Worm (Caenorhabditis elegans) whole organism, dauer: Measurements from ENCODE around the gene spe-44.

ENCODE experiments used
- unc-62 ChIP-seq: sonication (generic microtip); optimal IDR thresholded peaks from 2 replicates; lab custom pipeline; 2017; ENCODE audit warnings: missing biosample characterization, missing genetic modification reagents, missing genetic modification characterization

spe-44 gene

DNA sequence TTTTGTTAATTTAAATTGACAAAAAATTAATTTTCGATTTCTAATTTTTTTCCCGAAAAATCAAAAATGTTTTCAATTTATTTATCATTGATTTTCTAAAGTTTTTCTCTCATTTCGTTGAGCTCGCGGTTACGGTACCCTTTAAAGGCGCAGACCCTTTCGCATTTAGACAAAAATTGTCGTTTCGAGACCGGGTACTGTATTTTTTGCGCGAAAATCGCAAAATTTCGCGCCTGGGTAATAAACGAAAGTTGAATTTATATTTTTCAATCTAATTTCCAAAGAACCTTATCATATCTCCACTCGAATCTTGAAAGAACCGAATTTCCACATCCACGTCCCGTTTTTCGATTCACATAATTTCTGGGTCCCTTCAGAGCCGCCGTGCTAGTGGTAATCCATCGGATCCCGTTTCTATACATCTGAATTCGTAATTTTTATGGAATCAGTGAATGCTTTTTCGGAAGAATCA lies 8.5 kb downstream of the spe-44 start, which contains the start of gene C25G4.3:
Gene C25G4.3 (minus strand): TSS at position 422 of the 472 bp plus-strand sequence.
- no peak for TF ChIP-seq unc-62 (GFP tag; lab: Kevin White, UChicago)

DNA sequence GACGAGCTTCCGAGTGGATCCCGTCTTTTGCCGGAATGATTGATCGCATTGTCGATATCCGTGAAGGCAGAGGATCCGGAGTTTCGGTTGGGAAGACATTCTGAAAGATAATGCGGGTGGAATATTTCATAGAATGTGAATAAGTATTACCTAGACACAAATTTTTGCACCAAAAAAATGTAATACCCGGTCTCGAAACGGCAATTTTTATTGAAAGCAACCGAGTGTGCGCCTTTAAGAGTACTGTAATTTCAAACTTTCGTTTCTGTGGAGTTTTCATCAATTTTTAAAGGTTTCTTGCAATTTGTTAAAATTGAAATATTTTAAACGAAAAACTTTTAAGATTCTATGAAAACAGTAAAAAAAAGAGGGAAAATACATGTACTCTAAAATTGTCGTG lies 10.1 kb downstream of the spe-44 start, which contains the start of gene C25G4.2:
Gene C25G4.2 (minus strand): TSS at position 100 of the 400 bp plus-strand sequence.
- TF ChIP-seq unc-62 (GFP tag; lab: Kevin White, UChicago), result no peak

DNA sequence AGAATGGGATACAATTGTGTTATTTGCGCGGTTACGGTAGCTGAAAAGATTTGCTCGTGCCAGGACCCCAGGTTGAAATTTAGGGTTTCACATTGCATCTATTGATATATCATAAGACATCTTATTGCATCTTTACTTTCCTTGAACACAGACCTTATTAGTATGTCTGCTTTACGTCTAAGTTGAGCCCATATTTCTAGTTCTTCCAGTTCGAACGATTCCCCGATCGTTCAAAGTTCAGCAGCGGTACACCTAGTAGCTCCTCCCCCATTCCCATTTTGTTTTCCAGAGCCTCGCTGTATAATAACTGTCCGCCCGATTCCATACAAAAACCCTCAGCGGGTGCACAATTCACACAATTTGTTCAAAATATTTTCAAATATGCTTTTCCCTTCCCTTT lies 12.3 kb downstream of the spe-44 start, which contains the start of gene C25G4.17:
Gene C25G4.17 (plus strand): TSS at position 301 of the 400 bp plus-strand sequence.
- no peak for TF ChIP-seq unc-62 (GFP tag; lab: Kevin White, UChicago)

DNA sequence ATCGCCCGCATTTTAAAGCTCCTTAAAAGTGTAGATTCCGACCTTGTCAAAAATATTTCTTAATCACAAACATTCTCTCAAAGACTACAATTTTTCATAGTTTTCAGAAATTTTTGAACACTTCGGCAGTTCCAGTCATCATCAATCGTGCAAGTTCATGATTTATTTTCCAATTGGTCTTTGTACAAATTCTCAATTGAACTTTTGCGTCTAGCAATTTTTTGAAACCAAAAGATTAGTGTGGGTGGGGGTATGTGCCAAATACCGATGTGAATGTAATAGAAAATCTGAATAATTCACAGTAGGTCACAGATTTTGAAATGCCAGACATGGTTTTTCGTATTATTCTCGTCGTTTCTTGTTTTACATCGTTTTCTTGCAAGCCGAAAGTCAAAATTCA lies 15.7 kb downstream of the spe-44 start, which contains the start of gene clec-185:
Gene clec-185 (plus strand): TSS at position 301 of the 400 bp plus-strand sequence.
- TF ChIP-seq unc-62 (GFP tag; lab: Kevin White, UChicago), result no peak

DNA sequence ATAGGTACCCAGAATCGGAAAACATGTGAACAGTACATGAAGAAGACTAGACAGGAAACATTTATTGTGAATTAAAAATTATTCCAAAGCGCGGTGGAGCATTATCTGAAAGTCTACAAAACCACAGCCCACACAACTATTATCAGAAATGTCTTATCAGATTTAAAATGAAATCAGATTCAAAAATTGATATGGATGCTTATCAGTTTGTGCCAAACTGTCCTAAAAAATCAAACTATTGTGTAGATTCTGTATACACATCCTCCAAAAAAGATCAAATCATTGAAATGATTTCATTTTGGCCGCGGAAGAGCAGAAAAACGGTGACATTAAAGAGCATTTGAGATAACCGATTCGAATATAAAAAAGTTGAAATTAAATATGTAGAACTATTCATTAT lies 18.6 kb downstream of the spe-44 start, which contains the start of gene irg-4:
Gene irg-4 (plus strand): TSS at position 392 of the 400 bp plus-strand sequence.
- no peak for TF ChIP-seq unc-62 (GFP tag; lab: Kevin White, UChicago)

DNA sequence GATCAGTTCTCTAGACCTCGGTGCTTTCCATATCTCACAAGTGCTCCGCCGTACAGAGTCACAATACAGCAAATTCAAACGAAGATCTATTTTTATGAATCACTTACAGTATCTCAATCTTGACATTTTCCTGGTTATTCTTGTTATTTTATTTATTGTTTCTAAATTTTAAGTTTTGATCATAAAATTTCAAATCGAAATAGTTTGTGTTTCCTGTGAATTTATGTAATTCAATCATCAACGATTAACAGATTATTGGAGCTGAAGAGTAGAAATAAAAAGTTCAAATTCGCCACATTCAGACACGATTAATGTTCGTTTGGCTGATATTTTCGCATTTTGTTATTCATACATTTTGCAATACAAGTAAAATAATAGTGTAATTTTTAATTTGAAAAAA lies 21.7 kb downstream of the spe-44 start, which contains the start of gene clec-184:
Gene clec-184 (plus strand): TSS at position 301 of the 400 bp plus-strand sequence.
- no peak for TF ChIP-seq unc-62 (GFP tag; lab: Kevin White, UChicago)

DNA sequence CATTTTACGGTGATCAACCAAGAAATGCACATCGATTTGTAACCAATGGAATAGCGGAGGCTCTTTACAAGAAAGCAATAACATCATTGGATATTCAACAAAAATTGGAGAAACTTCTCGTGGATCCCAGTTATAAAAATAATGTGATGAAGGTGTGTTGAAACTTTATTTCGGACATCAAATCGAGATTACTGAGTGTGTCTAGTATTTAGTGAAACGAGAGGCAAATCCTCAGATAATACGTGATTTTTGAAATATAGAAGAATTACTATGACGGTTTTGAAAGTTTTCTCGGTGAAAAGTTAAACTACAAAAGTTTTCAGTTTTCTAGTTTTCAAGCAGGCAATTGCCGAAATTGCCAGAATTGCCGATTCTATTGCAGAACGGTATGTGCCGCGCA lies 22.3 kb downstream of the spe-44 start:
- TF ChIP-seq unc-62 (GFP tag; lab: Kevin White, UChicago), result no peak

DNA sequence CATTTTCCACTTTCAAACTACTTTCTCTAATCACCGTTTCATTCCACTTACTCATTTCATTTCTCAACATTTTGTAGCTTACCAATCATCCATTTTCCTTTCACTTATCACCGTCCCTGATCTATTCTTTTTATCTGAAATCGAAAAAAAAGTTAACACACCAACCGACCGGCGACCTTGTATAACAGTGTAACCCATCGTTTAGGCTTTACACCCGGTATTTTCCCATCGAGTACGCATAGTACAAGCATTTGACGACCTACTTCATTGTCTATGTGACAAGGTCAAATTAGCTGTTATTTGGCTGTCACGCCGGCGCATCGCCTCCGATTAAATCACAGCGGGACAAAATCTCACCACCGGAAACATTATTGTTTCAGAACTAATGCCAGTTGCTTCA lies 24.5 kb downstream of the spe-44 start:
- no peak for TF ChIP-seq unc-62 (GFP tag; lab: Kevin White, UChicago)

DNA sequence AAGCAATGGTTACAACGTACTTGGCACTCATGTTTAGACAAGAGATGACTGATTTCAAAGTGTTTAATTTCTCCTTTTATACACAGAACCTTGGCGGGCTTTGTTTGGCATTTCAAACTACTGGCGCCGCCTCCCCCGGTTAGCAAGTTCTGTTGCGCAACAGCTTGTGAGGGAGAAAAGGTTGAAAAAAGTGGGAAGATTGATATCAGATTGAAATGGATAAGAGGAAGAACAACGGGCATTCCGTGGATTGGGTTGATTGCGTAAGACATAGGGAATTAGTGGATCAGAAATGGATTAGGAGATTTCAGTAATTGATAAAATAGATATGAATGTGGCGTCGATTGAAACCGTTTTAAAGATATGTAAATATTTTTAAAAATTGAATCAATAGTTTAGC lies 25.5 kb downstream of the spe-44 start, which contains the start of gene col-130:
Gene col-130 (minus strand): TSS at position 50 of the 400 bp plus-strand sequence.
- no peak for TF ChIP-seq unc-62 (GFP tag; lab: Kevin White, UChicago)

DNA sequence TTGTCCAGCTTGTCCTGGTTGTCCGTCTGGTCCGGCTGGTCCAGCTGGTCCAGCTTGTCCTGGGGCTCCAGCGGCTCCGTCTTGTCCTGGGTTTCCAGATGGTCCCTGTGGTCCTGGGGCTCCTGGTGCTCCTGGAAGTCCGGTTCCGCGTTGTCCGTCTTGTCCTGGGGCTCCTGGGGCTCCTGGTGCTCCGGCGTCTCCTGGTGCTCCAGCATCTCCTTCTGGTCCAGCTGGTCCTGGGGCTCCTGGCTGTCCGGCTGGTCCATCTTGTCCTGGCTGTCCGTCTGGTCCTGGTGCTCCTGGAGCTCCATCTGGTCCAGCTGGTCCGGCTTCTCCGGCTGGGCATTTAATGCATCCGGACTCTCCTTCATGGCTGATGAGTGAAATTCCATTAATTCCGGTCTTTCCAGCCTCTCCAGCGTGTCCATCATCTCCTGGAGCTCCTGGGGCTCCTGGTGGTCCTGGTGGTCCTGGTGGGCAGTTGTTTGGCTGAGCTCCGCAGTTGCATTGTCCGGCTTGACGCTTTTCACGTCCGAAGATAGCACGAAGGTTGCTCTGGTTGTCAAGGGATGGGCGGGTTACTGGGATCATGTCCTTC lies 26.2 kb downstream of the spe-44 start:
- TF ChIP-seq unc-62 (GFP tag; lab: Kevin White, UChicago), result no peak

DNA sequence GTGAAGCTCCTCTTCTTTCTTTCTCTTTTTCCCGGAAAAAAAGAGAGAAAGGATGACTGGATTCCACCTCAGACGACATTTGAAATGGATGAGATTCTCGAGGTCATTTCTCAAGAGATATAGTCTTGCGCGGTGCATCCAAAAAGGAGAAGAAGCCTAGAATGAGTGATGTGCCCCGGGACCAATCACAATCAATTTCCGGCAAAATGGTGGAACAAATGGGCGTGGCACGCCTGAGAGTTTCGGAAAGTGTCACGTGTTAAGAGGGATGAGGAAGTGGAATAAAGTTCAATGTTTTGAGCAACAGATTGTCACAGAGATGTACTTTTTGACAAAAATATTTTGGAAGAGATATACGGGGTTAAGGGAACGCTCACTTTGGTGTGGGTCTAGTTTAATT lies 28.4 kb downstream of the spe-44 start:
- no peak for TF ChIP-seq unc-62 (GFP tag; lab: Kevin White, UChicago)

DNA sequence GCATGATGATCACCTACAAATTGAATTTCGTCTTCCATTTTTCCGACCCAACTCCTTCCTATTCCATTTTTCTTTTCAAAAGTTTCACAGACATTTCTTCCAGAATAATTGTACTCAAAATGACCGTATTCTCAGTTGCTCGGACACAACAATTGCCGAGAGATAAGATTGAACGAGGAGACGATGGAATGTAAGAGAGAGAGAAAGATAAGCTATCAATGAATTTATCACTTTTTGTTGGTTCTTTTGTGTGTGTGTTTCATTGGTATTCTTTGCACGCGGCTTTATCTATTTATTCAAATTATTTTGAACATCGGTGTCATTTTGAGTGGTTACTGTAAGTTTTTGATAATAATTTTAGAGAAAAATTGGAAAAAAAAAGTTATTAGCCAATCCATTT lies 33.6 kb downstream of the spe-44 start, which contains the start of gene ugt-65:
Gene ugt-65 (plus strand): TSS at position 229 of the 400 bp plus-strand sequence.
- TF ChIP-seq unc-62 (GFP tag; lab: Kevin White, UChicago), result no peak

DNA sequence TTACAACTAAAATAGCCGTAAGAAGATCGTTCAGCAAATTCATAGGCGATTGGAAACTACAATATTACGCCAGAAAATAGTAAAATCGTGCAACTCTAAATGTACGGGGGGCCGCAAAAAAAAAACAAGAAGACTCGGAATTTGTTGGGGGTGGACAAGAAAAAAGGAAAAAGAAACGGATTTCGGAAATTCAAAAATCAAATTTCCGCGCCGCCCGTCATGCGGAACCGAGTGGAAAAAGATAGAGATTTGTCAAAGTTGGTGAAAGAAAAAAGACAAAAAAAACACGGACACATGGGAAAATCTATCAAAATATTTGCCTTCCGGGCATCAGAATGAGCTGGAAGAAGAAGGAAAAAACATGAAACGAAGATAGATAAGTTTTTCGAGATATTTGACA lies 34.7 kb downstream of the spe-44 start:
- TF ChIP-seq unc-62 (GFP tag; lab: Kevin White, UChicago), result no peak

DNA sequence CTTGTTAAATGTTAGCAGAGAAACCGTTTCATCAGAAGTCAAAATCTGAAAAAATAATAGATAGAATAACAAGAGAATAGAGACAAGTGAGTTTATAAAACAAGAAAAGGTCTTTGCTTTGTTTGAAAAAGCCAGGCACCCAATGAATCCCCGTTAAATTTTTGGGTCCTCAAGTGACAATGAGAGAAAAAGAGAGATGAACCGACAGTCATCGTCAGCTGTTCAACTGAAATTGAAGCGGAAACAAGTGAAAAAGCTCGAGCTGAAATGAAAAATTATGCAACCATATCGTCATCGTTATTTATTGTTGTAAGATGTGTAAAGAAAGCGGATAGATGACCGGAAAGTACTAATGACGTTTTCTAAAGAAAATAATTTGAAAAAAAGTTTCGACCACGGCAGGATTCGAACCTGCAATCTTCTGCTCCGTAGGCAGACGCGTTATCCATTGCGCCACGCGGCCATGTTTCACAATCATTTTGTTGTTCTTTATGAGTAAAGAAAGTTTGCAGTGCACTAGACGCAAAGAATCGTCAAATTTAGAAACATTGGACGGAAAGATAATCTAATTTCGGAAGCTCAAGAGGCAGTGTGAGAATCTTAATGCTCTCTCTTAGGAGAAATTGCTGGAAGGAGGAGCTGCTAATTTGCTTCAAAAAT lies 36.3 kb downstream of the spe-44 start, which contains the start of gene F08G5.3:
Gene F08G5.3 (minus strand): TSS at position 51 of the 660 bp plus-strand sequence.
- no peak for TF ChIP-seq unc-62 (GFP tag; lab: Kevin White, UChicago)

DNA sequence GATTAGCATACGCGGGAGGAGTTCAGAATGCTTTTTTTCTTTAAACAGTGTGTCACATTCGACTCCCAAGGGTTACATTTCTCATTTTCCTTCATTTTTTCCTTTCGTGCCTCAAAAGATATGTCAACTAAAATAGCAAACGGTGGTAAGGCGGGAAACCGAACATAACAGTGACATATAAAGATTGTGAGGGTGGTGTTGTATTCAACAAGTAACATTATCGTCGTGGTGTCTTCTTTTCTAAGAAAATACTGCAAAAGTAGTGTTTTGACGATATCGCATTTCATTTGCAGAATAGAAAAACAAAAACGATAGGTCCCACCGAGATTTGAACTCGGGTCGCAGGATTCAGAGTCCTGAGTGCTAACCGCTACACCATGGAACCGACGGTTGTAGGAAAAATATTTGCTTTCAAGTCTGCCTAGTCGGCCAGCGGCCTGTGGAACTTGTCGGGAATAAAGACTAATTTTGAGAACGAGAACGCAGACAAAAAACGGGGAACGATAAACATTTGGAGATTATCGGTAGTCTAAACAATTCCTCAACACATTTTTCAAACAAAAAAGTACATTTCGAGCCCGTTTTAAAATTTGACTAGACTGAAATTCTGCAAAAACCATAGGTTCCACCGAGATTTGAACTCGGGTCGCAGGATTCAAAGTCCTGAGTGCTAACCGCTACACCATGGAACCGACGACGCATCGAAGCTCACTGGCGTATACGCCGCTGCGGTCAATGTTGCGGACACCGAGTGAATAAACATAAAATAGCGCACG lies 37.2 kb downstream of the spe-44 start:
- no peak for TF ChIP-seq unc-62 (GFP tag; lab: Kevin White, UChicago)
